Fruit fly (Drosophila melanogaster): ENCODE results near the gene Nup37.

Gene Nup37

DNA sequence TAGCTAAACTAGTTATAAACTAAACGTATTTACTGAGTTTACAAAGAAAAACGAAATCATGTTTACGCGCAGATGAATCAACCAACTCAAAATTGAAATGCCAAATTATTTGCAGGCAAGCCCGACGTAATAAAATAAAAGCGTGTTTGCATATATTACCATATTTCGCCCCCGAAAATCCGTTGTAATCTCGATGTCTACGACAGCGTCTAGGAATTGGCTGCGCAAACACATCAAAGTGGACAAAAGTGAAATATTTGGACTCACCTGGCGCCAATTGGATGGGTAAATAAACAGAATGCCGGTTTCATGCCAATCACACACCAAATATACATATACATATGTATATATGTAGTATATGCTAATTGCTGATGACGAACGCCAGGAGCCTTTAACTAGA lies 11.3 kb upstream of the Nup37 start:
- no peak for TF ChIP-seq CG17801 (GFP tag; optimal IDR thresholded peaks at IDR 0.05; ENCODE audit: partially characterized antibody)

DNA sequence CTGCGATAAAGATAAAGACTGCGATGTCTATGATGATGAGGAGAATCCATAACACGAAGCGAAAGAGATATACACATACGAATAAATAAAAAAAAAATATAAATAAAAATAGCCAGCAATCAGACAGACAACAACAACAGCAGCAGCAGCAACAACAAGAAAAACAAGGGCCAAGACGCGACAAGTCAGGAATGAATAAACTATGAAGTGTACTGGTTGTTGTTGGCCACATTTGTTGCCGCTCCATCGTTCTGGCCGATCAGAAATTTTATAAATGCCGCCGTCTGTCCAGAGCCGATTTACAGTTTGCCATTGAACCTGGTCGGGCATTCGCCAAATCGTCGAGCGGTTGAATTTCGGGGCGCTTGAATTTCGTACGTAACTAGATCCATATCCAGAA lies 10.1 kb upstream of the Nup37 start, which contains the start of gene Jhbp7:
Jhbp7 (plus strand) TSS at position 301 of the 400 bp plus-strand sequence.
- TF ChIP-seq CG17801 (GFP tag; optimal IDR thresholded peaks at IDR 0.05; ENCODE audit: partially characterized antibody) = no peak

DNA sequence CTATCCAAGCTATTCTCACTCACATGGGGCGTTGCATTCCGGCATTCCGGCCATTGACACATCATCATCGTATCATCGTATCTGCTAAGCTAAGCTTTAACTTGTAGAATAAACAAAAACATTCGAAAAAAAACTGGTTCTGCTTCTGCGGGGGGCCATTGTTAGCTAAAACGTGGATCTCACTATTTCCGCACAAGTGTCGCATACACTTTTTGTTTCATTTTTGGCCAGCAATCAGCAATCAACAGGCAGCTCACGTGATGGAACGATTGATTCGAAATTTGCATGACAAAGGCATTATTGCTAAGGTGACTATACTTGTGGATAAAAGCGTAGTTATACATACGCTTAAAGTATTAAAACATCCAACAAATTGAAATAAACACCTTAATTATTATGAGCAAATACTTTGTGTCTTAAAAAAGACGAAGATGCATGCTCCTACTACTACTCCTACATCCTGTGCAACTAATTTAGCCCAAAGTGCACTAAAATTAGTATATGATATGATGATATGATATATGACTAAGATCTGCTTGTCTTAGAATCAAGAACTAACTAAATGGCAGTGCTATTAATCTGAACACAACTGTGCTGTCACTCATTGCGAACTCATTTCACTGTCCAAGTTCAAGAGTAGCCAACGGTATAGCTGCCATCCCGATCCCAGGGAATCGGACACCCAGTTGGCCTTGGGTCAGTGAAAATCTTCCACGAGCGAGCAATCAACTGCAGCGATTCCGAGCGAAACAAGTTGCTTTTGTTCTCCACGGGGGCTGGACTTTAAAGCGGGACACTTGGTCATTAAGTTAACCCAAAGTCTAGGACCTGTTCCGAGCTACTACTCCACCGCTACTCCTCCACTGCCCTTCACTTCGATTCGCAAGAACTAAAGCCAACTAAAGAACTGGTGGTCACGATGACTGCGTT lies 8.4 kb upstream of the Nup37 start:
- no peak for TF ChIP-seq CG17801 (GFP tag; optimal IDR thresholded peaks at IDR 0.05; ENCODE audit: partially characterized antibody)

dm6 chr3R:25239880-25240279 lies 7.6 kb upstream of the Nup37 start, which contains the start of gene to:
TSS of gene to (plus strand) at chr3R:25240180.
- TF ChIP-seq CG17801 (GFP tag; optimal IDR thresholded peaks at IDR 0.05; ENCODE audit: partially characterized antibody) = no peak

DNA sequence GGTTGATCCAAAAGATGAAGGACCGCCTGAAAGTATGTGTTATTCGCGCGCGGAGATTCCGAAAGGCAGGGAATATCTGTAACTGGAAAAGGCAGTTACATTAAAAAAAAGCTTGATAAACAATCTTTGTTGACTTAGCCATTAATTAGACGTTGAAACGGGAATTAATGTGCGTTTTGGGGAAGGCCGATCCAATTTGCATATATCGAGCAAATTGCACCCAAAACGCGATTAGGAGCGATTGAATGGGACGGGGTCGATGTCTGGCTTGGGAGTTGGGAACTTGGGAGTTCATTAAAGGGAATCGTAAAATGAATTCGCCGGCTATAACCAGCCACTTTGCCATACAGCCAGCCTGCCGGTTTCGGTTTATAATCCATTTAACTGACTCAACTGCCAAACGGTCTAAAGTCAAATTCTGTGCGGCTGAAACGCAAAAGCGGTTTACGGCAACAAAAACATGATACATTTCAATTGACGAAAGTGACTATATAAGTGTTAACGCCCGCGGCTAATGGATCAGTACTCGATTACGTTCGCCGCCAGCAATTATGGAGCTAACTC lies 5.9 kb upstream of the Nup37 start, which contains the start of gene CG11854:
CG11854 (plus strand) TSS at position 514 of the 564 bp plus-strand sequence.
- no peak for TF ChIP-seq CG17801 (GFP tag; optimal IDR thresholded peaks at IDR 0.05; ENCODE audit: partially characterized antibody)

DNA sequence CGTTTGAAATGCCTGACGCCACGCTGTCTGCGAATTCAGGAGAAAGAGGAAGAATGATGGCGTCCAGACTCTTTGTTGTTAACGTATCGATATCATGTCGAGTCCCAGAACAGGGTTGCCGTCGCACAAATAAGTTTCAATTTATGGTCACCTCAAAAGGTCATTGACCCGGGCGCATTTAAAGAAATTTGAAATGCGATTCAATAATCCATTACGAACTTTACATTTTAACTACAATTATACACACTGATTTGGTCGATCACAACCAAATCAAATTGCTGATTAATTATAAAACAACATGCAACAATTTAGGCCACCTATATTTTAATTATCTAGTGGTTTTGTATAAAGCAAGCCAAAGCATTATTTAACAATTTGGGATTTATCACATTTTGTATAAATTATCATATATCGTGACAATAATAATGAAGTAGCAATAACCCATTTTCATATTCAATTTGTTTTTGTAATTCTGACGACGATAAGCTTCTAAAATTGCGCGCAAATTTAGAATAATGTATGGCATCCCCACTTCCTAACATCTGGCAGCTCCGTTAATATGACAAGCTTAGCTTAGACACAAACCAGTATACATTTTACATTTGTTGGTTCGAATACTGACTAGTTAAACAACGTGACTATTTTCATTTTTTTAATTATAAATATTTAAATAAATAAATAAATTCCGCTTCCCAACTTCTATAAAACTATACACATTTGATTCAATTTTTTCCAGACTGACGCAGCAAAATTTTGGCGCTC lies 2.2 kb upstream of the Nup37 start, which contains the start of gene bam:
bam (minus strand) TSS at position 58 of the 762 bp plus-strand sequence.
- TF ChIP-seq CG17801 (GFP tag; optimal IDR thresholded peaks at IDR 0.05; ENCODE audit: partially characterized antibody) = no peak

DNA sequence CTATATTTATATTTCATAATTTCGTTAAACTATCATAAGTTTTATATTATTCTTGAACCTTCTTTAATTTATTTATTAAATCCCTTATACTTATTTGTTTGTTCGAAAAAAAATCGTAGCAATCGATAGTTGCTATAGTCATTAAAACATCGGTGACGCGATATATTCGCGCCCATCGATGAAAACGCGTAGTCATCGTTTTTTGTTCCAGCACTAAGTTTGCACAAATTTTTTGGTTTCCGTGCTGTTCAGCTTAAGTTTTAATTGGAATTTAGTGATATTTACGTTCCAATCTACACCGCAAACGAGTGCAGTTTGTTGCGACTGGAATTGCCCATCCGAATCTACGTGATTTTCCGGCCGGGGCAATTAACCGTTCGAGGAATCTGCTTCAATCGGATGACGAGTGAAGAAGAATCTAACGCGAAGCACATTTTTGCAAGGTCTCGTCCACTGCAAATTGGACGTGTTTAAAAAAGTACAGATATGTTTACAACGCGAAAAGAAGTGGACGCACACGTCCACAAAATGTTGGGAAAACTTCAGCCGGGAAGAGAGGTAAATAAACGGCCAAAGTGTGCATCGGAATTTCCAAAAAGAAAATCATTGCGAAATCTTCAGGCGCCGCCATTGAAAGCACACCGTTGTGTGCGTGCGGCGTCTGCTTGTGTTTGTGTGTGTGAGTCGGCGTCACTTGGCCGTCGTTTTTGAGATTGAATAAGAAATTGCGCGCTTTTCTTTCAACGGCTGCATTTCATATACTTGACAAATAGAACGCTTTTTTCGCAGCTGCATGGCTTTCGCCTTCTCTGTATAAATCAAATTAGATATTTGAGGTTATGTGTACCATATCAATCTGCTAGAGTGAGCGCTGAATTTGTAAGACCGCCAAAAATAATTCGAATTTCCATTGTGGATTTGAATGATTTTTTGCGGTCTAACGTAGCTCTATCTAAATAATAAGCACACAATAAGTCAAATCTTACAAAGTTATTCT lies 2.0 kb downstream of the Nup37 start, which contains the start of gene Nup358:
Nup358 (plus strand) TSS at position 204 of the 997 bp plus-strand sequence.
- peak; percentile 66 for TF ChIP-seq CG17801 (GFP tag; optimal IDR thresholded peaks at IDR 0.05; ENCODE audit: partially characterized antibody)

DNA sequence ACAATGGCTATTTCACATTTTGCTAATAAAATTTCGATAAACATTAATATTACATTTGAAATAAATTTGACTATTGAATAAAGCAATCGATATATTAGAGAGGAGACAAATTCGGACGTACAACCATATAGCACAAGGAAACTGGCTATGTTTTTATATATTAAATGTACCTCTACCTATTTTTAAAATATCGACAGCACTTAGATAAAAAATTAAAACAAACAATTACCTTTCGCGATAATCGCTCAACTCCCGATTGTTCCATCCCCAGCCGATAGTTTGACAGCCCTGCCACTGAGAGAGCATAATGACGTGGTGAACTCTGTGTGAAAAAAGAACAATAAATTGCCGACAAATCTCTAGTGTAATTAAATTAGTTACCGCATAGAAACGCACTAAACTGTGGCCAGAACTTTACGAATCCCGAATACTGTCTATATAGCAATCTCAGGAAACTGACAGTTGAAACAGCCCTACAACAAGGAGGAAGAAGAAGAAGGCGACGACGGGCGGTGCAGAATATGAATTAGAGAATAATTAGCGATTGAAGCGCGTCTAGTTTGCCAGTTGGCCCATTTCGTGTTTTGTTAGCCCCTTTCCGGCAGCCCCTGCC lies 11.3 kb downstream of the Nup37 start, which contains the start of gene CG11857:
CG11857 (plus strand) TSS at position 271 of the 613 bp plus-strand sequence.
- peak; percentile 97 for TF ChIP-seq CG17801 (GFP tag; optimal IDR thresholded peaks at IDR 0.05; ENCODE audit: partially characterized antibody)

DNA sequence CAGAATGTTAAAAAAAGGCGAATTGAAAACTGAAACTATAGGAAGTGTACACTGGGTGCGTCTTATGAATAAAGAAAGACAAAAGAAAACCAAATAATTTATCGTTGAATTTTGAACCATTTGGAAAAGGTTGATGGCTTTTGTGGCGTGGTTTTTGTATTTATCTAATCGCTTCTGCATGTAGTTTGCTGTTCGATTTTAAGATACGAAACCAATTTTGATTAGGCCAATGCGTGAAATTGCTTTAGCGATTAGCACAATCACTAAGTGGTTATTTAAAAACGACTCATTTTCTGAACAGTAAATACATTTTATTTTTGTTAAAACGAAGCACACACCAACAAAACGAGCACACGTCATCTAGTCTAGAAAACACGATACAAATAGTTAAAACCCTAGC lies 13.2 kb downstream of the Nup37 start:
- TF ChIP-seq CG17801 (GFP tag; optimal IDR thresholded peaks at IDR 0.05; ENCODE audit: partially characterized antibody) = no peak

dm6 chr3R:25262322-25262761 lies 14.9 kb downstream of the Nup37 start, which contains the start of the genes Kdsr and CG11858:
TSS of gene Kdsr (minus strand) at chr3R:25262498.
TSS of gene CG11858 (plus strand) at chr3R:25262741.
- TF ChIP-seq CG17801 (GFP tag; optimal IDR thresholded peaks at IDR 0.05; ENCODE audit: partially characterized antibody) = peak; percentile 83

DNA sequence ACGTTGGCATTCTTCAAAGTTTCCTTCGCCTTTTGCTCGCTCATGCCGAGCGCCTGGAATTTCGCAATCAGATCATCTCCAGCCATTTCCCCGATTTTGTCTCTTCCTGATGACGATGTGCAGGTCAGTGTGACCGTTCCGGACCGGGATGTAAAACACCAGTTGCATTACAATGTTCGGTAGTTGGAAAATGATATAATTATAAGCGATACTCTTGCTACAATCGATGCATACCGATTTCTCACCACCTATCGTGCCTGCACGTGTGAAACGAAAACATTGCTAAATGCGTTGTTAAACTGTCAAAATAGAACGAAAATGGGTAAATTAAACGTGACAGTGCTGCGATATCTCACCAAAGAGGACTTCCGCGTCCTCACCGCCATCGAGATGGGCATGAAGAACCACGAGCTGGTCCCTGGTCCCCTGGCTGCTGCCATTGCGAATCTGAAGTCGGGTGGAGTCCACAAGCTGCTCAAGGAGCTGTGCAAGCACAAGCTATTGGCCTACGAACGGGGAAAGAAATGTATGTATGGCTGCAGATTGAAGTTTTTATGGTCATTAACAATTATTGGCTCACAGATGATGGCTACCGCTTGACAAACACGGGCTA lies 18.2 kb downstream of the Nup37 start, which contains the start of the genes GlnRS and RIOK2:
GlnRS (minus strand) TSS at position 133 of the 613 bp plus-strand sequence.
RIOK2 (plus strand) TSS at position 256 of the 613 bp plus-strand sequence.
- peak; percentile 65 for TF ChIP-seq CG17801 (GFP tag; optimal IDR thresholded peaks at IDR 0.05; ENCODE audit: partially characterized antibody)

dm6 chr3R:25266751-25267150 lies 19.3 kb downstream of the Nup37 start:
- TF ChIP-seq CG17801 (GFP tag; optimal IDR thresholded peaks at IDR 0.05; ENCODE audit: partially characterized antibody) = no peak

DNA sequence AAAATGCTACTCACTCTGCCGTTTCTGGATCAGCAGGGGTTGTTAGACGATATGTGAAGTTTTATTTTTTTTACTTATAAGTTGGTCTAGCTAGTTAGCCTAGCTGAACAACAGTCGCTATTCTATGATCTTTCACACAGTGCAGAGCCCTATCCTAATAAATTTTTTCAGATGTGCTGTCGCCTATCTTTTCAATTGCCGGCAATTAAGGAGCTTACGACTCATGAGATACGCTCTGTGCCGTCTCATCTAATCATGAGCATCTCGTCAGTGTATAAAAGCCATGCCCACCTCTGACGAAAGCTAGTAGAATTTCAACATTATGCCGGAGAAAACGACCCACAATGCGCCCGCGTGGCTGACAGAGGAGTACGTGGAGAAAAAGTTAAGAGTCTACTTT lies 22.5 kb downstream of the Nup37 start, which contains the start of the genes CG11889 and CG11891:
CG11889 (plus strand) TSS at position 301 of the 400 bp plus-strand sequence.
CG11891 (plus strand) TSS at position 301 of the 400 bp plus-strand sequence.
- TF ChIP-seq CG17801 (GFP tag; optimal IDR thresholded peaks at IDR 0.05; ENCODE audit: partially characterized antibody) = no peak

Data from ovary, adult (tissue).